Worm (Caenorhabditis elegans): ENCODE results near the gene C56G2.9.

The C56G2.9 gene

ce11 chrIII:6341878-6342453 lies 1.2 kb downstream of the C56G2.9 start, which contains the start of gene rpn-13:
Gene rpn-13, minus strand, starts transcription at chrIII:6341928.
- TF ChIP-seq ztf-29 (GFP tag; IDR thresholded peaks at IDR 0.05) (no peak), tab-1 (GFP tag; IDR thresholded peaks at IDR 0.05) (no peak), cog-1 (tag; optimal IDR thresholded peaks at IDR 0.05) (no peak), ztf-23 (GFP tag; IDR thresholded peaks at IDR 0.05) (no peak), ref-1 (GFP tag; conservative IDR thresholded peaks at IDR 0.05) (no peak), T22C8.4 (GFP tag; IDR thresholded peaks at IDR 0.05) (no peak), klf-2 (GFP tag; conservative IDR thresholded peaks at IDR 0.05) (no peak), med-1 (GFP tag; optimal IDR thresholded peaks at IDR 0.05; ENCODE audit: insufficient read depth) (no peak), flt-1 (GFP tag; IDR thresholded peaks at IDR 0.05) (no peak)

ce11 chrIII:6339919-6340434 lies 3.2 kb downstream of the C56G2.9 start, which contains the start of gene let-767:
Gene let-767, minus strand, starts transcription at chrIII:6339969.
- TF ChIP-seq tab-1 (GFP tag; IDR thresholded peaks at IDR 0.05) (no peak), klf-2 (GFP tag; conservative IDR thresholded peaks at IDR 0.05) (no peak), ztf-23 (GFP tag; IDR thresholded peaks at IDR 0.05) (no peak), cog-1 (tag; optimal IDR thresholded peaks at IDR 0.05) (no peak), flt-1 (GFP tag; IDR thresholded peaks at IDR 0.05) (no peak), ref-1 (GFP tag; conservative IDR thresholded peaks at IDR 0.05) (no peak), ztf-29 (GFP tag; IDR thresholded peaks at IDR 0.05) (no peak), T22C8.4 (GFP tag; IDR thresholded peaks at IDR 0.05) (no peak)

- TF ChIP-seq flt-1 (GFP tag; IDR thresholded peaks at IDR 0.05) = no peak
- TF ChIP-seq ztf-23 (GFP tag; IDR thresholded peaks at IDR 0.05) = no peak
- no peak for TF ChIP-seq T22C8.4 (GFP tag; IDR thresholded peaks at IDR 0.05)
- no peak for TF ChIP-seq tab-1 (GFP tag; IDR thresholded peaks at IDR 0.05)
- no peak for TF ChIP-seq med-1 (GFP tag; optimal IDR thresholded peaks at IDR 0.05; ENCODE audit: insufficient read depth)
- no peak for TF ChIP-seq cog-1 (tag; optimal IDR thresholded peaks at IDR 0.05)
- TF ChIP-seq klf-2 (GFP tag; conservative IDR thresholded peaks at IDR 0.05) = no peak
- no peak for TF ChIP-seq ref-1 (GFP tag; conservative IDR thresholded peaks at IDR 0.05)
- TF ChIP-seq ztf-29 (GFP tag; IDR thresholded peaks at IDR 0.05) = no peak
These were observed 8.8 kb downstream of the C56G2.9 start for ce11 chrIII:6334364-6334763.

ce11 chrIII:6331211-6331782 lies 11.8 kb downstream of the C56G2.9 start, which contains the start of gene C56G2.4:
Gene C56G2.4, plus strand, starts transcription at chrIII:6331732.
- TF ChIP-seq ref-1 (GFP tag; conservative IDR thresholded peaks at IDR 0.05) (no peak), klf-2 (GFP tag; conservative IDR thresholded peaks at IDR 0.05) (no peak)

- TF ChIP-seq T22C8.4 (GFP tag; IDR thresholded peaks at IDR 0.05) (no peak), ztf-23 (GFP tag; IDR thresholded peaks at IDR 0.05) (no peak), ztf-29 (GFP tag; IDR thresholded peaks at IDR 0.05) (no peak), flt-1 (GFP tag; IDR thresholded peaks at IDR 0.05) (no peak), med-1 (GFP tag; optimal IDR thresholded peaks at IDR 0.05; ENCODE audit: insufficient read depth) (no peak), ref-1 (GFP tag; conservative IDR thresholded peaks at IDR 0.05) (no peak), cog-1 (tag; optimal IDR thresholded peaks at IDR 0.05) (no peak), tab-1 (GFP tag; IDR thresholded peaks at IDR 0.05) (no peak), klf-2 (GFP tag; conservative IDR thresholded peaks at IDR 0.05) (no peak)
These were observed 19.0 kb downstream of the C56G2.9 start, which contains the start of gene C56G2.5 for ce11 chrIII:6324139-6324538. Gene C56G2.5, minus strand, starts transcription at chrIII:6324239.

- no peak for TF ChIP-seq ztf-23 (GFP tag; IDR thresholded peaks at IDR 0.05)
- TF ChIP-seq flt-1 (GFP tag; IDR thresholded peaks at IDR 0.05) = no peak
- TF ChIP-seq cog-1 (tag; optimal IDR thresholded peaks at IDR 0.05) = no peak
- no peak for TF ChIP-seq tab-1 (GFP tag; IDR thresholded peaks at IDR 0.05)
- no peak for TF ChIP-seq klf-2 (GFP tag; conservative IDR thresholded peaks at IDR 0.05)
- no peak for TF ChIP-seq T22C8.4 (GFP tag; IDR thresholded peaks at IDR 0.05)
These were observed 25.8 kb downstream of the C56G2.9 start for ce11 chrIII:6317345-6317744.

ce11 chrIII:6316795-6317194 lies 26.3 kb downstream of the C56G2.9 start:
- no peak for TF ChIP-seq med-1 (GFP tag; optimal IDR thresholded peaks at IDR 0.05; ENCODE audit: insufficient read depth)
- TF ChIP-seq flt-1 (GFP tag; IDR thresholded peaks at IDR 0.05) = no peak
- TF ChIP-seq ref-1 (GFP tag; conservative IDR thresholded peaks at IDR 0.05) = no peak
- TF ChIP-seq ztf-23 (GFP tag; IDR thresholded peaks at IDR 0.05) = no peak
- no peak for TF ChIP-seq klf-2 (GFP tag; conservative IDR thresholded peaks at IDR 0.05)
- TF ChIP-seq T22C8.4 (GFP tag; IDR thresholded peaks at IDR 0.05) = no peak
- no peak for TF ChIP-seq ztf-29 (GFP tag; IDR thresholded peaks at IDR 0.05)
- no peak for TF ChIP-seq tab-1 (GFP tag; IDR thresholded peaks at IDR 0.05)
- no peak for TF ChIP-seq cog-1 (tag; optimal IDR thresholded peaks at IDR 0.05)

- no peak for TF ChIP-seq cog-1 (tag; optimal IDR thresholded peaks at IDR 0.05)
- no peak for TF ChIP-seq ref-1 (GFP tag; conservative IDR thresholded peaks at IDR 0.05)
These were observed 27.6 kb downstream of the C56G2.9 start for ce11 chrIII:6315515-6315914.

- no peak for TF ChIP-seq ztf-29 (GFP tag; IDR thresholded peaks at IDR 0.05)
- no peak for TF ChIP-seq T22C8.4 (GFP tag; IDR thresholded peaks at IDR 0.05)
- TF ChIP-seq med-1 (GFP tag; optimal IDR thresholded peaks at IDR 0.05; ENCODE audit: insufficient read depth) = no peak
- no peak for TF ChIP-seq klf-2 (GFP tag; conservative IDR thresholded peaks at IDR 0.05)
- TF ChIP-seq ztf-23 (GFP tag; IDR thresholded peaks at IDR 0.05) = no peak
- no peak for TF ChIP-seq tab-1 (GFP tag; IDR thresholded peaks at IDR 0.05)
- TF ChIP-seq flt-1 (GFP tag; IDR thresholded peaks at IDR 0.05) = no peak
- TF ChIP-seq cog-1 (tag; optimal IDR thresholded peaks at IDR 0.05) = no peak
- TF ChIP-seq ref-1 (GFP tag; conservative IDR thresholded peaks at IDR 0.05) = no peak
These were observed 30.9 kb downstream of the C56G2.9 start for ce11 chrIII:6312244-6312643.

ce11 chrIII:6311452-6311851 lies 31.7 kb downstream of the C56G2.9 start:
- TF ChIP-seq ztf-29 (GFP tag; IDR thresholded peaks at IDR 0.05) (no peak), ref-1 (GFP tag; conservative IDR thresholded peaks at IDR 0.05) (no peak), med-1 (GFP tag; optimal IDR thresholded peaks at IDR 0.05; ENCODE audit: insufficient read depth) (no peak), ztf-23 (GFP tag; IDR thresholded peaks at IDR 0.05) (no peak), tab-1 (GFP tag; IDR thresholded peaks at IDR 0.05) (no peak), cog-1 (tag; optimal IDR thresholded peaks at IDR 0.05) (no peak), T22C8.4 (GFP tag; IDR thresholded peaks at IDR 0.05) (no peak), flt-1 (GFP tag; IDR thresholded peaks at IDR 0.05) (no peak), klf-2 (GFP tag; conservative IDR thresholded peaks at IDR 0.05) (no peak)
